Worm (Caenorhabditis elegans) whole organism, late embryonic: ENCODE results near the gene F59A7.5.

Experiments
- C08G9.2 ChIP-seq: sonication (generic microtip); optimal IDR thresholded peaks from 2 replicates; lab custom pipeline; 2016; ENCODE audit warnings: mild to moderate bottlenecking, missing genetic modification characterization, moderate library complexity, missing compliant biosample characterization
- C38D4.7 ChIP-seq: fragments of 200-800 bp; sonication (Bioruptor generic); optimal IDR thresholded peaks from 2 replicates; lab custom pipeline; 2018; ENCODE audit warnings: mild to moderate bottlenecking, missing genetic modification characterization, moderate library complexity, missing compliant biosample characterization
- F13H6.1 ChIP-seq: sonication (generic microtip); optimal IDR thresholded peaks from 2 replicates; lab custom pipeline; 2016; ENCODE audit warnings: missing genetic modification characterization, missing compliant biosample characterization
- K09A11.1 ChIP-seq: sonication (generic microtip); optimal IDR thresholded peaks from 2 replicates; lab custom pipeline; 2017; ENCODE audit warnings: antibody characterized with exemption, mild to moderate bottlenecking, missing genetic modification characterization, missing compliant biosample characterization; ENCODE audit not compliant: insufficient read depth
- ama-1 ChIP-seq: fragments of 150-350 bp; optimal IDR thresholded peaks from 2 replicates; lab custom pipeline; 2014
- ceh-14 ChIP-seq: sonication (generic microtip); optimal IDR thresholded peaks from 2 replicates; lab custom pipeline; 2016; ENCODE audit warnings: missing genotype, missing genetic modification characterization, missing compliant biosample characterization
- ceh-18 ChIP-seq: sonication (generic microtip); optimal IDR thresholded peaks from 2 replicates; lab custom pipeline; 2016; ENCODE audit warnings: missing genetic modification characterization, missing compliant biosample characterization
- ceh-22 ChIP-seq: sonication (generic microtip); optimal IDR thresholded peaks from 2 replicates; lab custom pipeline; 2017; ENCODE audit warnings: missing biosample characterization, missing genetic modification characterization
- ceh-24 ChIP-seq: sonication (generic microtip); optimal IDR thresholded peaks from 2 replicates; lab custom pipeline; 2016; ENCODE audit warnings: mild to moderate bottlenecking, missing genetic modification characterization, missing compliant biosample characterization
- ceh-45 ChIP-seq: fragments of 200-800 bp; sonication (Bioruptor generic); IDR thresholded peaks from 2 replicates; pipeline ENCODE4 v1.3.6; 2022; ENCODE audit warnings: missing genetic modification reagents, missing genetic modification characterization, missing compliant biosample characterization
- ceh-6 ChIP-seq: fragments of 200-800 bp; sonication (Bioruptor generic); optimal IDR thresholded peaks from 2 replicates; lab custom pipeline; 2018; ENCODE audit warnings: mild to moderate bottlenecking, missing genetic modification characterization, missing compliant biosample characterization
- ceh-9 ChIP-seq: sonication (generic microtip); optimal IDR thresholded peaks from 2 replicates; lab custom pipeline; 2016; ENCODE audit warnings: mild to moderate bottlenecking, missing genetic modification characterization, inconsistent platforms, missing compliant biosample characterization
- che-1 ChIP-seq: sonication (generic microtip); optimal IDR thresholded peaks from 2 replicates; lab custom pipeline; 2016; ENCODE audit warnings: mild to moderate bottlenecking, missing genetic modification characterization, missing compliant biosample characterization
- dmd-4 ChIP-seq: sonication (generic microtip); optimal IDR thresholded peaks from 2 replicates; lab custom pipeline; 2016; ENCODE audit warnings: borderline replicate concordance, missing genetic modification characterization, missing compliant biosample characterization
- dve-1 ChIP-seq: sonication (generic microtip); optimal IDR thresholded peaks from 2 replicates; lab custom pipeline; 2017; ENCODE audit warnings: antibody characterized with exemption, mild to moderate bottlenecking, missing genetic modification characterization, missing compliant biosample characterization
- elt-2 ChIP-seq: sonication (generic microtip); optimal IDR thresholded peaks from 2 replicates; lab custom pipeline; 2016; ENCODE audit warnings: missing genetic modification reagents, missing genetic modification characterization, missing compliant biosample characterization
- elt-4 ChIP-seq: sonication (generic microtip); optimal IDR thresholded peaks from 2 replicates; lab custom pipeline; 2016; ENCODE audit warnings: missing genetic modification characterization, missing compliant biosample characterization
- eyg-1 ChIP-seq: sonication (generic microtip); optimal IDR thresholded peaks from 2 replicates; lab custom pipeline; 2016; ENCODE audit warnings: missing genotype, missing genetic modification characterization, missing compliant biosample characterization
- fax-1 ChIP-seq: sonication (generic microtip); optimal IDR thresholded peaks from 2 replicates; lab custom pipeline; 2016; ENCODE audit warnings: missing genotype, missing genetic modification characterization, missing compliant biosample characterization
- hlh-13 ChIP-seq: fragments of 200-800 bp; sonication (Bioruptor generic); optimal IDR thresholded peaks from 2 replicates; lab custom pipeline; 2018; ENCODE audit warnings: mild to moderate bottlenecking, missing genetic modification characterization, missing compliant biosample characterization
- hlh-6 ChIP-seq: sonication (generic microtip); optimal IDR thresholded peaks from 2 replicates; lab custom pipeline; 2016; ENCODE audit warnings: missing genotype, missing genetic modification characterization, missing compliant biosample characterization
- lin-11 ChIP-seq: fragments of 200-800 bp; sonication (Bioruptor generic); optimal IDR thresholded peaks from 2 replicates; lab custom pipeline; 2018; ENCODE audit warnings: mild to moderate bottlenecking, missing genetic modification characterization, missing compliant biosample characterization
- madf-2 ChIP-seq: sonication (generic microtip); optimal IDR thresholded peaks from 2 replicates; lab custom pipeline; 2017; ENCODE audit warnings: missing genetic modification characterization, missing compliant biosample characterization
- mec-3 ChIP-seq: sonication (generic microtip); optimal IDR thresholded peaks from 2 replicates; lab custom pipeline; 2016; ENCODE audit warnings: borderline replicate concordance, missing genetic modification characterization, missing compliant biosample characterization
- nfya-1 ChIP-seq: sonication (generic microtip); optimal IDR thresholded peaks from 2 replicates; lab custom pipeline; 2017; ENCODE audit warnings: missing genetic modification characterization, mild to moderate bottlenecking, missing compliant biosample characterization, antibody characterized with exemption, moderate library complexity
- nhr-11 ChIP-seq: fragments of 150-350 bp; optimal IDR thresholded peaks from 2 replicates; lab custom pipeline; 2014; ENCODE audit warnings: missing biosample characterization, missing genetic modification characterization
- npax-4 ChIP-seq: sonication (generic microtip); optimal IDR thresholded peaks from 2 replicates; lab custom pipeline; 2016; ENCODE audit warnings: missing genetic modification characterization, missing compliant biosample characterization
- pag-3 ChIP-seq: sonication (generic microtip); optimal IDR thresholded peaks from 2 replicates; lab custom pipeline; 2016; ENCODE audit warnings: missing compliant biosample characterization, missing genetic modification characterization, borderline replicate concordance
- pat-9 ChIP-seq: fragments of 200-800 bp; sonication (Bioruptor generic); optimal IDR thresholded peaks from 2 replicates; lab custom pipeline; 2018; ENCODE audit warnings: mild to moderate bottlenecking, missing genetic modification characterization, moderate library complexity, missing compliant biosample characterization
- pax-1 ChIP-seq: fragments of 150-350 bp; optimal IDR thresholded peaks from 2 replicates; lab custom pipeline; 2014; ENCODE audit warnings: missing biosample characterization, missing genetic modification characterization
- pros-1 ChIP-seq: fragments of 150-350 bp; optimal IDR thresholded peaks from 2 replicates; lab custom pipeline; 2014; ENCODE audit warnings: missing biosample characterization, missing genetic modification reagents, missing genetic modification characterization
- sox-4 ChIP-seq: sonication (generic microtip); optimal IDR thresholded peaks from 2 replicates; lab custom pipeline; 2017; ENCODE audit warnings: mild to moderate bottlenecking, missing genetic modification characterization, inconsistent platforms, missing compliant biosample characterization
- tbx-2 ChIP-seq: sonication (generic microtip); optimal IDR thresholded peaks from 2 replicates; lab custom pipeline; 2016; ENCODE audit warnings: missing genetic modification characterization, missing compliant biosample characterization
- ttx-3 ChIP-seq: sonication (generic microtip); optimal IDR thresholded peaks from 2 replicates; lab custom pipeline; 2016; ENCODE audit warnings: missing genetic modification reagents, missing genetic modification characterization, missing compliant biosample characterization
- unc-3 ChIP-seq, 2 experiments: fragments of 200-800 bp in 1 of 2; sonication (Bioruptor generic) in 1 of 2; sonication (generic microtip) in 1 of 2; conservative IDR thresholded peaks in 1 of 2; optimal IDR thresholded peaks in 1 of 2; 2 replicates each; pipeline versions ENCODE4 v1.3.6 to Lab custom; 2016 to 2022; ENCODE audit warnings: missing compliant biosample characterization in 2 of 2, missing genetic modification characterization in 2 of 2, missing genetic modification reagents in 1 of 2
- zip-5 ChIP-seq: sonication (generic microtip); optimal IDR thresholded peaks from 2 replicates; lab custom pipeline; 2016; ENCODE audit warnings: missing genetic modification characterization, missing compliant biosample characterization
- ztf-16 ChIP-seq: sonication (generic microtip); optimal IDR thresholded peaks from 2 replicates; lab custom pipeline; 2017; ENCODE audit warnings: missing genetic modification characterization, missing compliant biosample characterization

F59A7.5 gene

ce11 chrV:2066780-2067179 lies 44.3 kb downstream of the F59A7.5 start, which contains the start of gene nhr-86:
Gene nhr-86, minus strand, starts transcription at chrV:2066850.
- no peak for TF ChIP-seq npax-4
- TF ChIP-seq elt-2 (tag; lab: Kevin White, UChicago), result peak; percentile 2

- no peak for TF ChIP-seq ceh-22
- TF ChIP-seq lin-11 (tag; lab: Kevin White, UChicago), result no peak
- TF ChIP-seq madf-2 (tag; lab: Kevin White, UChicago), result no peak
- no peak for TF ChIP-seq C38D4.7 (GFP tag; lab: Kevin White, UChicago)
- no peak for TF ChIP-seq ceh-18 (tag; lab: Kevin White, UChicago)
- no peak for TF ChIP-seq zip-5
- TF ChIP-seq ceh-45 (GFP tag; lab: Robert Waterston, UW), result no peak
- TF ChIP-seq K09A11.1, result no peak
- TF ChIP-seq ceh-6 (GFP tag; lab: Kevin White, UChicago), result no peak
- TF ChIP-seq dve-1, result no peak
- TF ChIP-seq nhr-11, result no peak
Measured at ce11 chrV:2067419-2067818, 44.9 kb downstream of the F59A7.5 start.

ce11 chrV:2067985-2068499 lies 45.6 kb downstream of the F59A7.5 start, which contains the start of gene lbp-9:
Gene lbp-9, plus strand, starts transcription at chrV:2068449.
- TF ChIP-seq sox-4 (no peak), ceh-45 (GFP tag; lab: Robert Waterston, UW) (no peak)

- no peak for TF ChIP-seq F13H6.1
- TF ChIP-seq ceh-24, result no peak
- no peak for TF ChIP-seq elt-4
- no peak for TF ChIP-seq K09A11.1
- TF ChIP-seq unc-3 (GFP tag; conservative IDR thresholded peaks at IDR 0.05; lab: Robert Waterston, UW), result no peak
- TF ChIP-seq unc-3 (tag; optimal IDR thresholded peaks at IDR 0.05; lab: Kevin White, UChicago), result no peak
- no peak for TF ChIP-seq pat-9 (tag; lab: Kevin White, UChicago)
- TF ChIP-seq ceh-9, result no peak
- TF ChIP-seq C08G9.2, result no peak
- no peak for TF ChIP-seq dmd-4 (tag; lab: Kevin White, UChicago)
- no peak for TF ChIP-seq mec-3
- TF ChIP-seq pag-3 (tag; lab: Kevin White, UChicago), result no peak
Measured at ce11 chrV:2068728-2069443, 46.4 kb downstream of the F59A7.5 start.

ce11 chrV:2072807-2073206 lies 50.3 kb downstream of the F59A7.5 start, which contains the start of gene Y40B10A.9:
Gene Y40B10A.9, minus strand, starts transcription at chrV:2072907.
- TF ChIP-seq fax-1 (tag; lab: Kevin White, UChicago) (no peak), elt-4 (no peak), unc-3 (GFP tag; conservative IDR thresholded peaks at IDR 0.05; lab: Robert Waterston, UW) (no peak), unc-3 (tag; optimal IDR thresholded peaks at IDR 0.05; lab: Kevin White, UChicago) (no peak), ztf-16 (tag; lab: Kevin White, UChicago) (no peak), ceh-18 (tag; lab: Kevin White, UChicago) (no peak), nfya-1 (tag; lab: Kevin White, UChicago) (no peak), eyg-1 (no peak), tbx-2 (tag; lab: Kevin White, UChicago) (no peak), che-1 (no peak), npax-4 (no peak), K09A11.1 (no peak), ttx-3 (tag; lab: Kevin White, UChicago) (no peak), ceh-14 (tag; lab: Kevin White, UChicago) (no peak), hlh-13 (no peak), pros-1 (no peak), ama-1 (lab: Kevin White, UChicago) (no peak), C38D4.7 (GFP tag; lab: Kevin White, UChicago) (no peak), sox-4 (no peak), pax-1 (tag; lab: Kevin White, UChicago) (no peak), hlh-6 (tag; lab: Kevin White, UChicago) (no peak)
- TF ChIP-seq, all 69 proteins: peak for 0
